Fruit fly (Drosophila melanogaster) S2 (cell line): Measurements from ENCODE around the gene CG9399.

Experiments used
- CG8478 ChIP-seq: fragments of >200 bp; optimal IDR thresholded peaks from 2 replicates; lab custom pipeline; 2018
- CTCF ChIP-seq, 2 experiments: fragments of >200 bp; optimal IDR thresholded peaks; 2 replicates each; lab custom pipeline; 2018

- TF ChIP-seq CG8478 (lab: Kevin White, UChicago) (no peak), CTCF (optimal IDR thresholded peaks at IDR 0.05; lab: Kevin White, UChicago) (no peak)
Observed at dm6 chr3R:9613124-9613523, 39.1 kb upstream of the CG9399 start.
